Fruit fly (Drosophila melanogaster): ENCODE data around the gene Nna1.

Nna1 gene

DNA sequence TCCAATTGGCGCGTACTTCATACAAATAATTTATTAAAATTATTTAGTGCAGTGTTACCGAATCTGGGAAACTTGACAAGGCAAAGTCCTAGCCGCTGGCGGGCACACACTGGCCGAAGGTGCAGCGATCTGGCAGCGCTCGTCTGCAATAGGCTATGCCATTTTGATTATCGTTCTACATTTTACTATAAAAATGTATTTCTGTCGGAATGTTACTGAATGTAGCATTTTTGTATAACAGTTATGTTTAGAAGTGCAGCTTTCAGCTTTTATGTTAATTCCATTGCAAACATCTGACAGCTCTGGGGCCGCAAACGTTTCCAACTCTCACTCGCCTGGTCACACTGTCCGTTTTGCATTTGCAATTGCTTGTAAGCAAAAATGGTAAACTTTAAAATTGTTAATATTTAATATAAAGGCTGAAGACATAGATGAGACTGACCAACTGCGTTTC, 52.5 kb downstream of the Nna1 start, which contains the start of gene Grip91 (continued):
- TF ChIP-seq trh (GFP tag; optimal IDR thresholded peaks at IDR 0.05) (no peak), CG7928 (GFP tag; optimal IDR thresholded peaks at IDR 0.05) (no peak), Doc2 (GFP tag; IDR thresholded peaks at IDR 0.05) (no peak), ems (GFP tag; optimal IDR thresholded peaks at IDR 0.05) (no peak), CG16813 (GFP tag; IDR thresholded peaks at IDR 0.05; ENCODE audit: partially characterized antibody) (peak; percentile 45; the same call in 1 of the 3 replicates), BtbVII (GFP tag; optimal IDR thresholded peaks at IDR 0.05) (no peak), Sry-δ (GFP tag; optimal IDR thresholded peaks at IDR 0.05) (peak; percentile 39), da (GFP tag; optimal IDR thresholded peaks at IDR 0.05) (no peak), CG6654 (GFP tag; optimal IDR thresholded peaks at IDR 0.05) (no peak), ab (GFP tag; optimal IDR thresholded peaks at IDR 0.05) (no peak), Hsf (GFP tag; optimal IDR thresholded peaks at IDR 0.05) (no peak), Mes4 (GFP tag; optimal IDR thresholded peaks at IDR 0.05) (no peak), Drgx (GFP tag; IDR thresholded peaks at IDR 0.05) (no peak), schlank (tag; optimal IDR thresholded peaks at IDR 0.05) (no peak), nerfin-2 (GFP tag; IDR thresholded peaks at IDR 0.05; ENCODE audit: partially characterized antibody) (no peak), eyg (GFP tag; optimal IDR thresholded peaks at IDR 0.05) (no peak), CG9215 (GFP tag; IDR thresholded peaks at IDR 0.05) (0 out of 2 replicates have a peak, but pooled peaks have one; percentile 8), psq (GFP tag; optimal IDR thresholded peaks at IDR 0.05) (no peak), Dref (GFP tag; IDR thresholded peaks at IDR 0.05) (no peak), CG7963 (GFP tag; IDR thresholded peaks at IDR 0.05; ENCODE audit: partially characterized antibody) (no peak), lmd (GFP tag; IDR thresholded peaks at IDR 0.05) (no peak), CG3838 (GFP tag; optimal IDR thresholded peaks at IDR 0.05) (no peak), ro (GFP tag; IDR thresholded peaks at IDR 0.05) (no peak), insv (GFP tag; optimal IDR thresholded peaks at IDR 0.05) (peak in 1 of 2 experiments; percentile 19), Max (GFP tag; optimal IDR thresholded peaks at IDR 0.05) (no peak), pzg (GFP tag; optimal IDR thresholded peaks at IDR 0.05) (peak; percentile 83), CG8388 (GFP tag; optimal IDR thresholded peaks at IDR 0.05) (no peak), CG10462 (GFP tag; optimal IDR thresholded peaks at IDR 0.05) (no peak), kay (GFP tag; optimal IDR thresholded peaks at IDR 0.05) (no peak), Dad (GFP tag; optimal IDR thresholded peaks at IDR 0.05) (no peak), CG11560 (tag; IDR thresholded peaks at IDR 0.05) (no peak), bsh (GFP tag; optimal IDR thresholded peaks at IDR 0.05) (no peak), Atf-2 (GFP tag; optimal IDR thresholded peaks at IDR 0.05) (no peak), grau (tag; optimal IDR thresholded peaks at IDR 0.05) (peak; percentile 6), sqz (GFP tag; optimal IDR thresholded peaks at IDR 0.05) (no peak), Eip74EF (GFP tag; optimal IDR thresholded peaks at IDR 0.05) (no peak), CG10431 (GFP tag; optimal IDR thresholded peaks at IDR 0.05) (no peak), BEAF-32 (GFP tag; optimal IDR thresholded peaks at IDR 0.05) (peak; percentile 52), ken (GFP tag; IDR thresholded peaks at IDR 0.05) (no peak), peb (GFP tag; IDR thresholded peaks at IDR 0.05) (no peak), CG14050 (GFP tag; IDR thresholded peaks at IDR 0.05) (no peak), gfzf (GFP tag; optimal IDR thresholded peaks at IDR 0.05) (peak; percentile 87), CG12236 (GFP tag; optimal IDR thresholded peaks at IDR 0.05) (no peak), CG9932 (GFP tag; IDR thresholded peaks at IDR 0.05) (peak; percentile 10; the same call in 1 of the 2 replicates), CG43689 (GFP tag; IDR thresholded peaks at IDR 0.05) (no peak), oc (tag; optimal IDR thresholded peaks at IDR 0.05) (no peak), HLH3B (GFP tag; IDR thresholded peaks at IDR 0.05) (no peak), nerfin-1 (tag; optimal IDR thresholded peaks at IDR 0.05) (peak; percentile 28), CG6254 (GFP tag; optimal IDR thresholded peaks at IDR 0.05) (no peak), MTF-1 (GFP tag; optimal IDR thresholded peaks at IDR 0.05; ENCODE audit: borderline replicate concordance) (no peak), CG10321 (GFP tag; IDR thresholded peaks at IDR 0.05) (no peak)
